Fruit fly (Drosophila melanogaster): ENCODE results near the gene Dci.

Gene Dci

dm6 chr3L:857063-858015 lies 6.2 kb downstream of the Dci start, which contains the start of gene dpr20 (continued):
- TF ChIP-seq Atf6 (GFP tag; IDR thresholded peaks at IDR 0.05) (peak; percentile 82), gsb-n (tag; optimal IDR thresholded peaks at IDR 0.05) (peak; percentile 15), sug (tag; optimal IDR thresholded peaks at IDR 0.05) (peak; percentile 64), gsb (GFP tag; IDR thresholded peaks at IDR 0.05) (peak; percentile 83), eve (GFP tag; optimal IDR thresholded peaks at IDR 0.05) (no peak), CG17802 (tag; optimal IDR thresholded peaks at IDR 0.05) (peak; percentile 39), CG2678 (tag; optimal IDR thresholded peaks at IDR 0.05) (peak; percentile 82), nom (GFP tag; optimal IDR thresholded peaks at IDR 0.05) (peak; percentile 59), CTCF (GFP tag; optimal IDR thresholded peaks at IDR 0.05) (peak; percentile 90), CG3163 (GFP tag; optimal IDR thresholded peaks at IDR 0.05) (no peak), CG17829 (tag; optimal IDR thresholded peaks at IDR 0.05) (peak; percentile 59), CG13624 (GFP tag; optimal IDR thresholded peaks at IDR 0.05) (peak; percentile 76), CG30431 (GFP tag; optimal IDR thresholded peaks at IDR 0.05) (peak; percentile 56), yki (optimal IDR thresholded peaks at IDR 0.05) (no peak), zf30C (GFP tag; optimal IDR thresholded peaks at IDR 0.05) (no peak), CG4820 (GFP tag; optimal IDR thresholded peaks at IDR 0.05) (peak; percentile 59), sens (GFP tag) (peak; percentile 93), maf-S (GFP tag; optimal IDR thresholded peaks at IDR 0.05) (peak; percentile 53), ato (GFP tag; IDR thresholded peaks at IDR 0.05; ENCODE audit: partially characterized antibody) (no peak), Mad (GFP tag; optimal IDR thresholded peaks at IDR 0.05) (no peak), PHDP (tag; optimal IDR thresholded peaks at IDR 0.05) (peak; percentile 80), crol (GFP tag; IDR thresholded peaks at IDR 0.05) (0 out of 2 replicates have a peak, but pooled peaks have one; percentile 39), ase (GFP tag; IDR thresholded peaks at IDR 0.05) (peak; percentile 87), Optix (GFP tag; IDR thresholded peaks at IDR 0.05) (peak; percentile 87), CG10462 (GFP tag; optimal IDR thresholded peaks at IDR 0.05) (no peak), NC2α (GFP tag; optimal IDR thresholded peaks at IDR 0.05) (no peak), Doc3 (GFP tag; IDR thresholded peaks at IDR 0.05; ENCODE audit: partially characterized antibody) (no peak), Max (GFP tag; optimal IDR thresholded peaks at IDR 0.05) (peak; percentile 33), Sox100B (GFP tag; optimal IDR thresholded peaks at IDR 0.05) (no peak), seq (GFP tag; IDR thresholded peaks at IDR 0.05) (peak; percentile 81), vnd (GFP tag; IDR thresholded peaks at IDR 0.05; ENCODE audit: partially characterized antibody) (no peak), bbx (GFP tag; IDR thresholded peaks at IDR 0.05; ENCODE audit: partially characterized antibody) (no peak), D (optimal IDR thresholded peaks at IDR 0.05) (no peak), D (GFP tag; optimal IDR thresholded peaks at IDR 0.05) (peak; percentile 27), twi (tag; optimal IDR thresholded peaks at IDR 0.05) (peak; percentile 28), danr (GFP tag; IDR thresholded peaks at IDR 0.05) (peak; percentile 48; the same call in 1 of the 2 replicates), CG7745 (tag; optimal IDR thresholded peaks at IDR 0.05) (no peak), Dp (GFP tag; optimal IDR thresholded peaks at IDR 0.05) (no peak), CG11093 (GFP tag; IDR thresholded peaks at IDR 0.05) (peak; percentile 85), CG3065 (GFP tag; optimal IDR thresholded peaks at IDR 0.05) (no peak), Mes4 (GFP tag; optimal IDR thresholded peaks at IDR 0.05) (no peak), CG6175 (GFP tag; IDR thresholded peaks at IDR 0.05) (peak; percentile 81), gro (GFP tag; optimal IDR thresholded peaks at IDR 0.05) (peak; percentile 40), CG32767 (GFP tag; IDR thresholded peaks at IDR 0.05) (peak; percentile 79), CG11560 (tag; IDR thresholded peaks at IDR 0.05) (peak; percentile 70), CG9817 (tag; optimal IDR thresholded peaks at IDR 0.05) (peak; percentile 80), aop (GFP tag; IDR thresholded peaks at IDR 0.05) (peak; percentile 60; the same call in 1 of the 2 replicates), CG8388 (GFP tag; optimal IDR thresholded peaks at IDR 0.05) (peak; percentile 41), Hr39 (optimal IDR thresholded peaks at IDR 0.05) (no peak), HmgD (GFP tag; optimal IDR thresholded peaks at IDR 0.05) (peak; percentile 36), Rfx (GFP tag; IDR thresholded peaks at IDR 0.05) (peak; percentile 95)

All from whole organism, embryonic.